Worm (Caenorhabditis elegans) whole organism, L4 larva: Measurements from ENCODE around the gene npp-27.
"Not testable (repeated sequence)": the region's sequence is repeated elsewhere in the genome, so short reads cannot be mapped to it uniquely, and the experiment has no call there.

Source experiments
- T20F7.1 ChIP-seq: fragments of 200-800 bp; sonication (Bioruptor generic); optimal IDR thresholded peaks from 2 replicates; lab custom pipeline; 2018; ENCODE audit warnings: mild to moderate bottlenecking, missing genetic modification characterization, missing compliant biosample characterization
- T26A8.4 ChIP-seq: fragments of 200-800 bp; sonication (Bioruptor generic); IDR thresholded peaks from 2 replicates; pipeline ENCODE4 v1.3.6; 2022; ENCODE audit warnings: missing genetic modification characterization, missing compliant biosample characterization
- Y48G9A.11 ChIP-seq: fragments of 200-800 bp; sonication (Bioruptor generic); IDR thresholded peaks from 2 replicates; pipeline ENCODE4 v1.3.6; 2022; ENCODE audit warnings: missing genetic modification reagents, missing genetic modification characterization, missing compliant biosample characterization
- Y75B8A.6 ChIP-seq: fragments of 200-800 bp; sonication (Bioruptor generic); IDR thresholded peaks from 2 replicates; pipeline ENCODE4 v1.3.6; 2022; ENCODE audit warnings: missing genetic modification reagents, missing genetic modification characterization, missing compliant biosample characterization
- aha-1 ChIP-seq: fragments of 150-350 bp; peaks from one replicate; lab custom pipeline; 2014; ENCODE audit warnings: missing biosample characterization, missing genetic modification characterization
- arid-1 ChIP-seq: fragments of 200-800 bp; sonication (Bioruptor generic); conservative IDR thresholded peaks from 2 replicates; pipeline ENCODE4 v1.3.6; 2022; ENCODE audit warnings: missing genetic modification reagents, missing genetic modification characterization, missing compliant biosample characterization
- ceh-20 ChIP-seq: fragments of 200-800 bp; sonication (Bioruptor generic); IDR thresholded peaks from 2 replicates; pipeline ENCODE4 v1.3.6; 2022; ENCODE audit warnings: missing genetic modification reagents, missing genetic modification characterization, missing compliant biosample characterization
- ceh-44 ChIP-seq: fragments of 200-800 bp; sonication (Bioruptor generic); IDR thresholded peaks from 2 replicates; pipeline ENCODE4 v1.3.6; 2022; ENCODE audit warnings: missing genetic modification reagents, missing genetic modification characterization, missing compliant biosample characterization
- ces-1 ChIP-seq: fragments of 150-350 bp; sonication (generic microtip); optimal IDR thresholded peaks from 4 replicates; lab custom pipeline; 2014; ENCODE audit warnings: missing biosample characterization, missing genetic modification reagents, missing genetic modification characterization
- ctbp-1 ChIP-seq: fragments of 200-800 bp; sonication (Bioruptor generic); IDR thresholded peaks from 2 replicates; pipeline ENCODE4 v1.3.6; 2022; ENCODE audit warnings: missing genetic modification reagents, missing genetic modification characterization, missing compliant biosample characterization
- daf-12 ChIP-seq: fragments of 150-350 bp; optimal IDR thresholded peaks from 2 replicates; lab custom pipeline; 2014; ENCODE audit warnings: missing biosample characterization, missing genetic modification reagents, missing genetic modification characterization
- daf-16 ChIP-seq, 3 experiments: sonication (generic microtip); optimal IDR thresholded peaks; 2 replicates each; lab custom pipeline; 2016 to 2017; ENCODE audit warnings: missing genetic modification characterization in 3 of 3, missing genetic modification reagents in 3 of 3, mild to moderate bottlenecking in 2 of 3, missing compliant biosample characterization in 2 of 3, missing biosample characterization in 1 of 3, moderate library complexity in 1 of 3
- dmd-9 ChIP-seq: fragments of 200-800 bp; sonication (Bioruptor generic); IDR thresholded peaks from 2 replicates; pipeline ENCODE4 v1.3.6; 2022; ENCODE audit warnings: missing genetic modification reagents, missing genetic modification characterization, missing compliant biosample characterization
- dve-1 ChIP-seq: sonication (generic microtip); optimal IDR thresholded peaks from 2 replicates; lab custom pipeline; 2017; ENCODE audit warnings: antibody characterized with exemption, mild to moderate bottlenecking, missing genetic modification characterization, missing compliant biosample characterization; ENCODE audit not compliant: insufficient read depth
- egl-43 ChIP-seq: fragments of 200-800 bp; sonication (Bioruptor generic); IDR thresholded peaks from 2 replicates; pipeline ENCODE4 v1.3.6; 2022; ENCODE audit warnings: missing genetic modification reagents, missing genetic modification characterization, missing compliant biosample characterization
- fkh-10 ChIP-seq: fragments of 150-350 bp; optimal IDR thresholded peaks from 2 replicates; lab custom pipeline; 2014; ENCODE audit warnings: missing biosample characterization, missing genetic modification reagents, missing genetic modification characterization
- hmg-1.1 ChIP-seq: fragments of 200-800 bp; sonication (Bioruptor generic); IDR thresholded peaks from 2 replicates; pipeline ENCODE4 v1.3.6; 2022; ENCODE audit warnings: missing genetic modification reagents, missing genetic modification characterization, missing compliant biosample characterization
- lim-7 ChIP-seq: fragments of 200-800 bp; sonication (Bioruptor generic); IDR thresholded peaks from 2 replicates; pipeline ENCODE4 v1.3.6; 2022; ENCODE audit warnings: missing genetic modification characterization, missing compliant biosample characterization
- lin-1 ChIP-seq: fragments of 200-800 bp; sonication (Bioruptor generic); IDR thresholded peaks from 2 replicates; pipeline ENCODE4 v1.3.6; 2022; ENCODE audit warnings: missing genetic modification reagents, missing genetic modification characterization, missing compliant biosample characterization
- lin-38 ChIP-seq: fragments of 200-800 bp; sonication (Bioruptor generic); IDR thresholded peaks from 2 replicates; pipeline ENCODE4 v1.3.6; 2022; ENCODE audit warnings: missing genetic modification reagents, missing genetic modification characterization, missing compliant biosample characterization
- lsy-2 ChIP-seq, 2 experiments: fragments of 150-350 bp in 1 of 2; sonication (generic microtip) in 1 of 2; optimal IDR thresholded peaks; 2 replicates each; lab custom pipeline; 2014 to 2017; ENCODE audit warnings: missing biosample characterization in 2 of 2, missing genetic modification characterization in 2 of 2
- mes-2 ChIP-seq: sonication (generic microtip); optimal IDR thresholded peaks from 2 replicates; lab custom pipeline; 2016; ENCODE audit warnings: missing genotype, mild to moderate bottlenecking, missing genetic modification characterization, missing compliant biosample characterization; ENCODE audit not compliant: poor library complexity, severe bottlenecking
- nhr-11 ChIP-seq: fragments of 150-350 bp; optimal IDR thresholded peaks from 2 replicates; lab custom pipeline; 2014; ENCODE audit warnings: missing biosample characterization, missing genetic modification characterization
- nhr-28 ChIP-seq: fragments of 150-350 bp; optimal IDR thresholded peaks from 2 replicates; lab custom pipeline; 2014; ENCODE audit warnings: missing biosample characterization, missing genetic modification characterization
- nhr-42 ChIP-seq: fragments of 200-800 bp; sonication (Bioruptor generic); IDR thresholded peaks from 2 replicates; pipeline ENCODE4 v1.3.6; 2022; ENCODE audit warnings: missing genetic modification characterization, missing compliant biosample characterization
- pha-4 ChIP-seq, 2 experiments: fragments of 150-350 bp in 1 of 2; fragments of 200-800 bp in 1 of 2; sonication (Bioruptor generic) in 1 of 2; IDR thresholded peaks in 1 of 2; optimal IDR thresholded peaks in 1 of 2; 2 replicates each; pipeline versions ENCODE4 v1.3.6 to Lab custom; 2014 to 2022; ENCODE audit warnings: missing genetic modification characterization in 2 of 2, missing genetic modification reagents in 2 of 2, missing biosample characterization in 1 of 2, missing compliant biosample characterization in 1 of 2
- php-3 ChIP-seq: fragments of 200-800 bp; sonication (Bioruptor generic); IDR thresholded peaks from 2 replicates; pipeline ENCODE4 v1.3.6; 2022; ENCODE audit warnings: missing genetic modification reagents, missing genetic modification characterization, missing compliant biosample characterization
- pqm-1 ChIP-seq: sonication (generic microtip); optimal IDR thresholded peaks from 2 replicates; lab custom pipeline; 2017; ENCODE audit warnings: missing biosample characterization, missing genetic modification characterization
- set-16 ChIP-seq: fragments of 200-800 bp; sonication (Bioruptor generic); IDR thresholded peaks from 2 replicates; pipeline ENCODE4 v1.3.6; 2022; ENCODE audit warnings: missing genetic modification reagents, missing genetic modification characterization, missing compliant biosample characterization
- snpc-1.2 ChIP-seq: fragments of 200-800 bp; sonication (Bioruptor generic); IDR thresholded peaks from 2 replicates; pipeline ENCODE4 v1.3.6; 2022; ENCODE audit warnings: missing genetic modification reagents, missing genetic modification characterization, missing compliant biosample characterization
- tra-1 ChIP-seq: fragments of 200-800 bp; sonication (Bioruptor generic); IDR thresholded peaks from 2 replicates; pipeline ENCODE4 v1.3.6; 2022; ENCODE audit warnings: missing genetic modification reagents, missing genetic modification characterization, missing compliant biosample characterization
- unc-130 ChIP-seq: sonication (generic microtip); optimal IDR thresholded peaks from 2 replicates; lab custom pipeline; 2016; ENCODE audit warnings: missing genetic modification reagents, missing genetic modification characterization, missing compliant biosample characterization
- unc-62 ChIP-seq, 3 experiments: fragments of 150-350 bp in 1 of 3; sonication (generic microtip); optimal IDR thresholded peaks in 2 of 3; peaks in 1 of 3; 1 replicate in 1 of 3; 2 replicates in 2 of 3; lab custom pipeline; 2014 to 2017; ENCODE audit warnings: missing biosample characterization in 3 of 3, missing genetic modification characterization in 3 of 3, missing genetic modification reagents in 3 of 3, missing genotype in 1 of 3
- vab-7 ChIP-seq: fragments of 200-800 bp; sonication (Bioruptor generic); IDR thresholded peaks from 2 replicates; pipeline ENCODE4 v1.3.6; 2022; ENCODE audit warnings: missing genetic modification reagents, missing genetic modification characterization, missing compliant biosample characterization
- ztf-11 ChIP-seq: fragments of 150-350 bp; optimal IDR thresholded peaks from 2 replicates; lab custom pipeline; 2014; ENCODE audit warnings: missing biosample characterization, missing genetic modification characterization

Gene npp-27

ce11 chrIV:7956643-7957317, 46.7 kb upstream of the npp-27 start, which contains the start of gene csr-1:
Gene csr-1, plus strand, starts transcription at chrIV:7957267.
- peak; percentile 74 for TF ChIP-seq php-3
- no peak for TF ChIP-seq ces-1
- TF ChIP-seq nhr-11: no peak
- no peak for TF ChIP-seq fkh-10 (GFP tag; lab: Kevin White, UChicago)
- no peak for TF ChIP-seq pqm-1 (tag; lab: Kevin White, UChicago)
- TF ChIP-seq lin-38 (GFP tag; lab: Robert Waterston, UW): no peak
- no peak for TF ChIP-seq lin-1 (GFP tag; lab: Robert Waterston, UW)
- no peak for TF ChIP-seq daf-16 (GFP tag; optimal IDR thresholded peaks at IDR 0.05; lab: Kevin White, UChicago)
- TF ChIP-seq daf-16 (tag; optimal IDR thresholded peaks at IDR 0.05; lab: Kevin White, UChicago): peak; percentile 61
- TF ChIP-seq nhr-28 (tag; lab: Kevin White, UChicago): no peak
- TF ChIP-seq dve-1 (tag; lab: Kevin White, UChicago): peak; percentile 43
- no peak for TF ChIP-seq Y75B8A.6 (GFP tag; lab: Robert Waterston, UW)
- TF ChIP-seq, all 104 proteins: peak for 3

ce11 chrIV:7955849-7956248, 45.8 kb upstream of the npp-27 start, which contains the start of gene ceh-19:
Gene ceh-19, minus strand, starts transcription at chrIV:7955949.
- TF ChIP-seq ztf-11 (tag; lab: Kevin White, UChicago): no peak
- TF ChIP-seq aha-1 (tag; lab: Kevin White, UChicago): peak; percentile 57

ce11 chrIV:7954006-7954405, 44.0 kb upstream of the npp-27 start:
- TF ChIP-seq daf-12 (no peak), unc-62 (GFP tag; optimal IDR thresholded peaks at IDR 0.05 in 1 of 2; lab: Kevin White, UChicago) (peak in 1 of 2 experiments; percentile 80), unc-62 (tag; optimal IDR thresholded peaks at IDR 0.05; lab: Kevin White, UChicago) (no peak), lim-7 (GFP tag; lab: Robert Waterston, UW) (no peak)
- TF ChIP-seq, all 104 proteins: peak for 1

ce11 chrIV:7948290-7948689, 38.2 kb upstream of the npp-27 start, which contains the start of gene mcm-3AP:
Gene mcm-3AP, plus strand, starts transcription at chrIV:7948672.
- peak; percentile 49 for TF ChIP-seq Y48G9A.11 (GFP tag; lab: Robert Waterston, UW)
- 0 out of 2 replicates have a peak, but pooled peaks have one; percentile 36 for TF ChIP-seq pha-4 (GFP tag; IDR thresholded peaks at IDR 0.05; lab: Robert Waterston, UW)
- not testable (repeated sequence) for TF ChIP-seq pha-4 (tag; optimal IDR thresholded peaks at IDR 0.05; lab: Kevin White, UChicago)
- peak; percentile 75 for TF ChIP-seq lin-38 (GFP tag; lab: Robert Waterston, UW)
- TF ChIP-seq tra-1: 0 out of 2 replicates have a peak, but pooled peaks have one; percentile 48
- TF ChIP-seq hmg-1.1 (GFP tag; lab: Robert Waterston, UW): peak; percentile 79
- peak; percentile 50 for TF ChIP-seq snpc-1.2
- TF ChIP-seq T26A8.4 (GFP tag; lab: Robert Waterston, UW): peak; percentile 30; the same call in 1 of the 2 replicates
- peak; percentile 54; the same call in 1 of the 2 replicates for TF ChIP-seq dmd-9
- TF ChIP-seq T20F7.1: peak; percentile 48
- TF ChIP-seq ceh-44: peak; percentile 49; the same call in 1 of the 2 replicates
- TF ChIP-seq lsy-2 (tag; optimal IDR thresholded peaks at IDR 0.05; lab: Kevin White, UChicago): peak in 1 of 2 experiments; percentile 66
- peak; percentile 60; the same call in 1 of the 2 replicates for TF ChIP-seq ceh-20 (GFP tag; lab: Robert Waterston, UW)
- peak; percentile 83 for TF ChIP-seq vab-7 (GFP tag; lab: Robert Waterston, UW)
- 0 out of 2 replicates have a peak, but pooled peaks have one; percentile 15 for TF ChIP-seq arid-1 (GFP tag; lab: Robert Waterston, UW)
- peak; percentile 34; the same call in 1 of the 2 replicates for TF ChIP-seq set-16 (GFP tag; lab: Robert Waterston, UW)
- TF ChIP-seq egl-43 (GFP tag; lab: Robert Waterston, UW): peak; percentile 72
- TF ChIP-seq mes-2 (tag; lab: Kevin White, UChicago): peak; percentile 59
- TF ChIP-seq nhr-42 (GFP tag; lab: Robert Waterston, UW): 0 out of 2 replicates have a peak, but pooled peaks have one; percentile 25
- 0 out of 2 replicates have a peak, but pooled peaks have one; percentile 41 for TF ChIP-seq ctbp-1 (GFP tag; lab: Robert Waterston, UW)
- peak; percentile 11 for TF ChIP-seq unc-130 (GFP tag; lab: Kevin White, UChicago)
